Worm (Caenorhabditis elegans) whole organism, early embryonic: ENCODE measurements around the gene H39E23.2.

ENCODE experiments used
- B0310.2 ChIP-seq: sonication (generic microtip); optimal IDR thresholded peaks from 2 replicates; lab custom pipeline; 2016; ENCODE audit warnings: mild to moderate bottlenecking, missing genetic modification characterization, missing compliant biosample characterization
- F13C5.2 ChIP-seq: sonication (generic microtip); optimal IDR thresholded peaks from 2 replicates; lab custom pipeline; 2017; ENCODE audit warnings: mild to moderate bottlenecking, missing genetic modification characterization, inconsistent platforms, missing compliant biosample characterization
- aly-1 ChIP-seq: sonication (generic microtip); optimal IDR thresholded peaks from 2 replicates; lab custom pipeline; 2016; ENCODE audit warnings: missing genetic modification characterization, missing compliant biosample characterization
- ama-1 ChIP-seq: fragments of 150-350 bp; optimal IDR thresholded peaks from 2 replicates; lab custom pipeline; 2014
- ceh-13 ChIP-seq: fragments of 200-800 bp; sonication (Bioruptor generic); optimal IDR thresholded peaks from 2 replicates; lab custom pipeline; 2018; ENCODE audit warnings: mild to moderate bottlenecking, missing genetic modification characterization, missing compliant biosample characterization
- ceh-36 ChIP-seq: sonication (generic microtip); optimal IDR thresholded peaks from 2 replicates; lab custom pipeline; 2016; ENCODE audit warnings: missing genetic modification characterization, inconsistent platforms, missing compliant biosample characterization
- ets-7 ChIP-seq: sonication (generic microtip); optimal IDR thresholded peaks from 2 replicates; lab custom pipeline; 2016; ENCODE audit warnings: missing genotype, missing genetic modification characterization, missing compliant biosample characterization
- flt-1 ChIP-seq: fragments of 200-800 bp; sonication (Bioruptor generic); IDR thresholded peaks from 2 replicates; pipeline ENCODE4 v1.3.6; 2022; ENCODE audit warnings: missing genetic modification characterization, missing compliant biosample characterization
- hmbx-1 ChIP-seq: sonication (generic microtip); optimal IDR thresholded peaks from 2 replicates; lab custom pipeline; 2016; ENCODE audit warnings: mild to moderate bottlenecking, missing genetic modification characterization, missing compliant biosample characterization
- hmg-4 ChIP-seq: fragments of 200-800 bp; sonication (Bioruptor generic); optimal IDR thresholded peaks from 2 replicates; lab custom pipeline; 2018; ENCODE audit warnings: mild to moderate bottlenecking, missing genetic modification characterization, missing compliant biosample characterization
- hnd-1 ChIP-seq: sonication (generic microtip); optimal IDR thresholded peaks from 2 replicates; lab custom pipeline; 2016; ENCODE audit warnings: missing genetic modification characterization, missing compliant biosample characterization
- pes-1 ChIP-seq: fragments of 200-800 bp; sonication (Bioruptor generic); IDR thresholded peaks from 2 replicates; pipeline ENCODE4 v1.3.6; 2022; ENCODE audit warnings: missing genetic modification reagents, missing genetic modification characterization, missing compliant biosample characterization
- scrt-1 ChIP-seq: fragments of 200-800 bp; sonication (Bioruptor generic); IDR thresholded peaks from 2 replicates; pipeline ENCODE4 v1.3.6; 2022; ENCODE audit warnings: missing genetic modification characterization, missing compliant biosample characterization
- sea-1 ChIP-seq: fragments of 200-800 bp; sonication (Bioruptor generic); conservative IDR thresholded peaks from 2 replicates; pipeline ENCODE4 v1.3.6; 2022; ENCODE audit warnings: missing genetic modification characterization, missing compliant biosample characterization
- tbx-11 ChIP-seq: fragments of 200-800 bp; sonication (Bioruptor generic); IDR thresholded peaks from 2 replicates; pipeline ENCODE4 v1.3.6; 2022; ENCODE audit warnings: missing genetic modification characterization, missing compliant biosample characterization
- tbx-37 ChIP-seq: fragments of 200-800 bp; sonication (Bioruptor generic); conservative IDR thresholded peaks from 2 replicates; pipeline ENCODE4 v1.3.6; 2022; ENCODE audit warnings: missing genetic modification reagents, missing genetic modification characterization, missing compliant biosample characterization
- tra-4 ChIP-seq: sonication (generic microtip); optimal IDR thresholded peaks from 2 replicates; lab custom pipeline; 2017; ENCODE audit warnings: missing genetic modification characterization, missing compliant biosample characterization

The H39E23.2 gene

DNA sequence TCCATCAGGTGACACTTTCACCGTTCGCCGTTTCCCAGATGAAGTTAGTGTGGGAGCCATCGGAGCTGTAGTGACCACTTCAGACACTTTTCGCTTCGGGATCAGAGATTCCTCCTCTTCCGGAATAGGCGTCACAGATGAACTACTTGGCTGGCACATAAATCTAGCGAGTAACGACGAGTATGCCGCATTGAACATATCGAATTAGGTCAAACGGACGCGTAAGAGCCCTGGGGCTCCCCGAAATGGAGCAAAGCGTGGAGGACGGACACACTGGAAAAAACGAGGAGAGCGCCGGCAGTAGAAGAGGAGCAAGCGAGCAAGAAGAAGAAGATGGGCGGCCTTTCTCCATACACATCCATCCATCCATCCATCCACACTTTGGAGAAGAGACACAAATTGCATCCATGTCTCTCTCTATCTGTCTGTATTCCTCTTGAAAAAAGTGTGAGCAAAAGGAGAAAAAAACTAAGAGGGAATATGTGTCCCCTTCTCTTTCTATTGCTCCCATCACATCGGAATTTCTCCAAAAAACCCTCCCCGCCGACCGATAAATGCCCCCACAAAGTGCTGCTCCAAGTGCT lies 16.3 kb downstream of the H39E23.2 start:
- TF ChIP-seq F13C5.2: no peak
- no peak for TF ChIP-seq tbx-37
- no peak for TF ChIP-seq ceh-36
- TF ChIP-seq ets-7: no peak
- no peak for TF ChIP-seq flt-1 (GFP tag; lab: Robert Waterston, UW)
- TF ChIP-seq ama-1: no peak
- no peak for TF ChIP-seq sea-1 (GFP tag; lab: Robert Waterston, UW)
- no peak for TF ChIP-seq hmg-4 (GFP tag; lab: Kevin White, UChicago)
- TF ChIP-seq scrt-1 (GFP tag; lab: Robert Waterston, UW): no peak

DNA sequence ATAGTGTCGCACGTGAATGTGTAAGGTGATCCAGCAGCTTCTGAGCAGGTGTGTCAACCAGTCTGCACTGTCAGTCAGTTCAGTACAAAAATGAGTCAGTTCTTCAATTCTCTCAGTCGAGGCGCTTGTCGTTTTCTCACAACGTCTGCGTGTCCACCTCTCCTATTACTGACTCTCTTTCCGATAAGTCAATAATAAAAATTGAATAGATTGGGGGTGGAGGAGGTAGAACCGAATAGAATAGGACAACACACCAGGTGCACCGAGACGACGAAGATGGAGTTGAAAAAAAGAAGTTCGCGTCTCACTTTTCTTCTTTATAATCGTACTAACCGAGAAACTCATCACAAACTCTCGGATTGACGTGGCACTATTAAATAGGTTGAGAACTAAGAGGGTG lies 17.7 kb downstream of the H39E23.2 start:
- TF ChIP-seq tbx-11: no peak
- TF ChIP-seq tra-4 (tag; lab: Kevin White, UChicago): no peak
- TF ChIP-seq hmbx-1 (tag; lab: Kevin White, UChicago): no peak
- TF ChIP-seq aly-1: no peak
- TF ChIP-seq ets-7: no peak
- TF ChIP-seq sea-1 (GFP tag; lab: Robert Waterston, UW): no peak
- no peak for TF ChIP-seq hnd-1 (tag; lab: Kevin White, UChicago)
- TF ChIP-seq tbx-37: no peak
- no peak for TF ChIP-seq ceh-13 (GFP tag; lab: Kevin White, UChicago)
- TF ChIP-seq pes-1: no peak
- no peak for TF ChIP-seq ceh-36
- TF ChIP-seq F13C5.2: no peak

DNA sequence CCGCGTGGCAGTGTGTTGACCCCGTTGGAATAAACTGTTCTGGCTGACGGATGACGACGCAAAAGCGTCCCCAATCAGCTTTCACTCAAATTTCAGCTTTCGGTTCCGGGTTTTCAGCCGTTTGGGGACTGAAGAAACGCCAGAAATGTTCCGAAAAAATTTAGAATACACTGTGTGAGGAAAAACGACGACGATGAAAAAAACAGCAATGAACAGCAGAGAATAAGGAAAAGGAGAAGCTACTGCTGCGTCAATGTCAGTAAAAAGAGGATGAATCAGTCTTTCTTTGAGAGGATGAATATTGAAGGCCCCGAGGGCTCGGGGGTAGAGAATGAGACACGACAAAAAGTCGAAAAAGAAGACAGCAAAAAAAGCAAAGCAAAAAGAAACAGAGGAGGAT lies 18.7 kb downstream of the H39E23.2 start:
- TF ChIP-seq hmbx-1 (tag; lab: Kevin White, UChicago): no peak
- TF ChIP-seq hnd-1 (tag; lab: Kevin White, UChicago): no peak
- TF ChIP-seq aly-1: no peak
- no peak for TF ChIP-seq ets-7
- TF ChIP-seq ceh-13 (GFP tag; lab: Kevin White, UChicago): no peak
- TF ChIP-seq flt-1 (GFP tag; lab: Robert Waterston, UW): no peak
- no peak for TF ChIP-seq ama-1
- TF ChIP-seq sea-1 (GFP tag; lab: Robert Waterston, UW): no peak
- no peak for TF ChIP-seq tbx-11
- no peak for TF ChIP-seq F13C5.2
- no peak for TF ChIP-seq tbx-37
- TF ChIP-seq pes-1: no peak
- no peak for TF ChIP-seq ceh-36
- TF ChIP-seq B0310.2 (tag; lab: Kevin White, UChicago): no peak
- TF ChIP-seq tra-4 (tag; lab: Kevin White, UChicago): no peak
- no peak for TF ChIP-seq scrt-1 (GFP tag; lab: Robert Waterston, UW)
- TF ChIP-seq hmg-4 (GFP tag; lab: Kevin White, UChicago): no peak

DNA sequence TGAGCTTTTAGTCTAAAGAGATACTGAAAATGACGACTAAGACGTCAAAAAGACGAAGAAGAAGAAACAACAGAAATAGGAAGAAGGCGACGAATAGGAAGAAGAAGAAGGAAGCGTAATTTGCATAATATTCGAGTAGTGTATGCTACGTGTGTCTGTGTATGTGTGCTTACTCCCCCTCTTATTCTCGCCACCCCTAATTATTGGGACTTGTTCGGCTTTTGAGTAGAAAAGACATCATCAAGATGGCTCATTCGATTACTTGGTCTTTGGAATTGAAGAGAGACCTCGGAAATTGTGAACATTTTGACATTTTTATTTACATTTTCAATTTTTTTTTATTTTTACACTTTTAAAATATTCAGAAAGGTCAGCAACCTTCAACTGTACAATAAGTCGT lies 20.1 kb downstream of the H39E23.2 start:
- no peak for TF ChIP-seq sea-1 (GFP tag; lab: Robert Waterston, UW)
- no peak for TF ChIP-seq ets-7
- no peak for TF ChIP-seq tbx-11
- no peak for TF ChIP-seq hnd-1 (tag; lab: Kevin White, UChicago)
- TF ChIP-seq ceh-36: no peak
- TF ChIP-seq ceh-13 (GFP tag; lab: Kevin White, UChicago): no peak
- TF ChIP-seq aly-1: no peak
- TF ChIP-seq tbx-37: no peak
- TF ChIP-seq flt-1 (GFP tag; lab: Robert Waterston, UW): no peak
- TF ChIP-seq F13C5.2: no peak
- no peak for TF ChIP-seq pes-1
- TF ChIP-seq hmbx-1 (tag; lab: Kevin White, UChicago): no peak
- no peak for TF ChIP-seq tra-4 (tag; lab: Kevin White, UChicago)
- TF ChIP-seq ama-1: no peak
- no peak for TF ChIP-seq hmg-4 (GFP tag; lab: Kevin White, UChicago)
- TF ChIP-seq B0310.2 (tag; lab: Kevin White, UChicago): no peak
- TF ChIP-seq scrt-1 (GFP tag; lab: Robert Waterston, UW): no peak

DNA sequence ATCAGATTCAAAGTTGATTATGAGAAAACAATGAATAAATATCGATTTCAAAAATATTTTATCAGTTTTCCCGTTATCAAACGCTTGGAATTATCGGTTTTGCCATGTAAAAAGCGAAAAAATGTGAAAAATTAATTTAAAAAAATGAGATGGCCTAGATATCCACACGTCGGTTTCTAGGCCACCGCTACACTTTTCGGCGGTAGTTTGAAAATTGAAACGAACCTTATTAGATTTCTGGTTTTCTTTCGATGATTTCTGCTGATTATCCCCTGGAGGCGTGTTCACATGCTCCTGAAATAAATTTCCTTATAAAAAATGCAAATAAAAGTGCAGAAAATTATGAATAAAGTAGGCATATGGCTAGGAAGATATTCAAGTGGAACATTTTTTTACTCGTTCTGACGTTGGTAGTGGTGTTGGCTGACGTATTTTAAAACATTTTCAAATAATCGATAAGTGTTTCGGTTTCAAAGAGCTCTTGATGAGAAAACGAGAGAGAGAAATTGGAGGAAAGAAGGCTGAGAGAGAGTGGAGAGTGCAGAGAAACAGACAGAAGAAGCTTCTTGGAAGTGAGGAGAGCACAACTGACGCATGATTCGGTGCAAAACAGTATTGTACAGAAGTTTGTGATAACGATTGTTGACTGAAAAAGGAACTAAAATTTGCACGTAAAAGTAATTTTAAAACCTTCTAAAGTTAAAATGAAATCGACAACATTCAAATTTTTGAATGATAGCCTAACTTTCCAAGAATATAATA lies 23.0 kb downstream of the H39E23.2 start:
- TF ChIP-seq F13C5.2: no peak
- no peak for TF ChIP-seq tbx-11
- no peak for TF ChIP-seq B0310.2 (tag; lab: Kevin White, UChicago)
- TF ChIP-seq scrt-1 (GFP tag; lab: Robert Waterston, UW): no peak
- TF ChIP-seq tbx-37: no peak
- TF ChIP-seq ama-1: no peak
- TF ChIP-seq tra-4 (tag; lab: Kevin White, UChicago): no peak
- TF ChIP-seq hnd-1 (tag; lab: Kevin White, UChicago): no peak
- TF ChIP-seq hmbx-1 (tag; lab: Kevin White, UChicago): no peak
- no peak for TF ChIP-seq pes-1
- TF ChIP-seq ets-7: no peak

DNA sequence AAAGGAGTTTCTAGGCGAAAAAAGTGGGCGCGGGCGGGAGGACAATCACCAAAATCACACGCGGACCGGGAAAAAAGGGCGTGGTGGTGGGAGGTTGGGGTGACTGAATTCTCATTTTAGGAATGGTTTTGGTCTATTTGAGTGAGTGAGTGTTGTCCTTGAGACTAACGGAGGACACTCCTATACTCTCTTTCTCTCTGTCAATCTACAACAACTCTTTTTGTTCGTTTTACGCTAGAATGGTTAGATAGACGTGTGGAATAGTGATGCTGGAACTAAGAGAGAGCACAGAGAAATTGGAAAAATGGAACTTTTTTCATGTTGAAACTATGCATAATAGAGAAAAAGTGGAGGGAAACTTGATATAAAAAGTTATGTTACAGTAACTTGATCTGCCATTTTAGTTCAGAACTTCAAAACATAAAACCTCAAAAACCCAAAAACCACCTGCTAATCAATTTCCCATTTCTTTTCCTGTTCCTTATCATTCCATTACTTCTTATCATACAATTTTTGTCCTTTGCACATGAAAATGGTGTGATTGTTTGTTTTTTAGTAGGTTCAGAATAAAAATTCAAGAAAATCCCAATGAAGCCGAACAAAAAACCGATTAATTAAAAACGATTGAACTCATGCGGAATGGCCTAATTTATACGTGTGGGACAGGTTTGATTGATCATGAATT lies 24.8 kb downstream of the H39E23.2 start:
- TF ChIP-seq sea-1 (GFP tag; lab: Robert Waterston, UW): no peak
- no peak for TF ChIP-seq hmbx-1 (tag; lab: Kevin White, UChicago)
- TF ChIP-seq tra-4 (tag; lab: Kevin White, UChicago): no peak
- no peak for TF ChIP-seq flt-1 (GFP tag; lab: Robert Waterston, UW)
- TF ChIP-seq ama-1: no peak
- no peak for TF ChIP-seq hmg-4 (GFP tag; lab: Kevin White, UChicago)
- no peak for TF ChIP-seq B0310.2 (tag; lab: Kevin White, UChicago)
- TF ChIP-seq scrt-1 (GFP tag; lab: Robert Waterston, UW): no peak
- TF ChIP-seq ets-7: no peak
- TF ChIP-seq pes-1: no peak
- no peak for TF ChIP-seq tbx-37

DNA sequence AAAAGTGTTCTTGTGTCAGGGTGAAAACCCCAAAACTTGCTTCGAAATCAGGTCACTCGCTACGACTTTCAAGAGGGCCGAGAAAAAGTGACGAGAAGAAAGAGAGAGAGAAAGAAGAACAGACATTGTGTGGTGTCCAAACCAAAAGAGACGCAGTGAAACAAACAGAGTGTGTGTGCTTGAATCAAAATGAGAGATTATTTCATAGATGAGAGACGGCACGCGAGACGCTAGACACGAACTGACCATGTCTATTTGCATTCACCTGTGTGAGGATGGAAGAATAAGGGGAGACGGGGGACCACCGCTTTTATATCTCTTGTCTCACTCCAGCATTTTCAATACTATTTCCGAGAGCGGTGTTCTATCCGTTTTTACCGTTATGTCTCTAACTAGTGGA lies 26.0 kb downstream of the H39E23.2 start:
- TF ChIP-seq ceh-13 (GFP tag; lab: Kevin White, UChicago) (no peak), ceh-36 (peak; percentile 42), B0310.2 (tag; lab: Kevin White, UChicago) (no peak), ama-1 (no peak), hmbx-1 (tag; lab: Kevin White, UChicago) (no peak), flt-1 (GFP tag; lab: Robert Waterston, UW) (no peak), hmg-4 (GFP tag; lab: Kevin White, UChicago) (peak; percentile 26), ets-7 (no peak), sea-1 (GFP tag; lab: Robert Waterston, UW) (no peak), tra-4 (tag; lab: Kevin White, UChicago) (no peak), aly-1 (no peak)
